Worm (Caenorhabditis elegans): ENCODE data around the gene cutl-22.

cutl-22 gene

DNA sequence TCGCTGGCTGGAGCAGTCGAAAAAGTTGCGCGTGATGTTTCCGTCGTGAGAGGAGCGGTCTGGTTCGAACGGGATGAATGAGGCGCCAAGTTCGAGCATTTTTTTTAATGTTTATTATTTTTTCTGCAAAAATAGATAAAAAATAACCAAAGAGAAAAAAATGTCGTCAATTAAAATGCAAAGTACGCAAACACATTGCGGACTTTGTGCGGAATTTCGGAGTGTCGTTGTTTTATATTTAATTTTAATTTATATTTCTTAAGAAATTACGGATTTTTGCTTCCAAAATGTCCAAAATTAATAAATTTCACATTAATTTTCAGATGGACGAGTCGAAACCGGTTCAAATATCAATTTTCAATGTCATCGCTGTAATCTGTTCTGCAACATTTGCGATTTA, 54.5 kb downstream of the cutl-22 start, which contains the start of the genes wrb-1 and Y50D4A.4 (continued):
- TF ChIP-seq sea-2 (GFP tag; optimal IDR thresholded peaks at IDR 0.05) (no peak), zag-1 (tag; optimal IDR thresholded peaks at IDR 0.05) (no peak), eor-1 (tag; optimal IDR thresholded peaks at IDR 0.05) (peak in 1 of 2 experiments; percentile 60), nhr-237 (tag; optimal IDR thresholded peaks at IDR 0.05) (no peak), snpc-4 (tag; optimal IDR thresholded peaks at IDR 0.05) (peak; percentile 71), ZK546.5 (tag; optimal IDR thresholded peaks at IDR 0.05) (no peak), nhr-67 (tag; optimal IDR thresholded peaks at IDR 0.05) (no peak), daf-12 (tag; optimal IDR thresholded peaks at IDR 0.05) (no peak), nhr-77 (tag; optimal IDR thresholded peaks at IDR 0.05) (no peak), R02D3.7 (tag; optimal IDR thresholded peaks at IDR 0.05) (peak; percentile 66), jun-1 (tag; optimal IDR thresholded peaks at IDR 0.05) (no peak)
